Worm (Caenorhabditis elegans) whole organism, L1 larva: ENCODE measurements around the gene F54C9.11.
A peak's percentile ranks its signal among the peaks of the same experiment; 100 is the strongest.

Experiments
- C04F5.9 ChIP-seq: sonication (generic microtip); optimal IDR thresholded peaks from 2 replicates; lab custom pipeline; 2016; ENCODE audit warnings: missing genetic modification characterization, missing compliant biosample characterization
- C16A3.4 ChIP-seq: fragments of 150-350 bp; optimal IDR thresholded peaks from 2 replicates; lab custom pipeline; 2014; ENCODE audit warnings: missing biosample characterization, missing genetic modification characterization
- C34B4.2 ChIP-seq: sonication (generic microtip); optimal IDR thresholded peaks from 2 replicates; lab custom pipeline; 2017; ENCODE audit warnings: mild to moderate bottlenecking, missing genetic modification characterization, missing compliant biosample characterization
- F16B12.6 ChIP-seq: fragments of 150-350 bp; optimal IDR thresholded peaks from 2 replicates; lab custom pipeline; 2014; ENCODE audit warnings: missing biosample characterization, missing genetic modification characterization
- Y116A8C.19 ChIP-seq: sonication (generic microtip); optimal IDR thresholded peaks from 2 replicates; lab custom pipeline; 2016; ENCODE audit warnings: missing compliant biosample characterization, missing genetic modification characterization, borderline replicate concordance
- aha-1 ChIP-seq: fragments of 150-350 bp; optimal IDR thresholded peaks from 2 replicates; lab custom pipeline; 2014; ENCODE audit warnings: missing biosample characterization, missing genetic modification characterization
- aly-2 ChIP-seq: fragments of 150-350 bp; optimal IDR thresholded peaks from 2 replicates; lab custom pipeline; 2014; ENCODE audit warnings: missing biosample characterization, missing genetic modification characterization
- blmp-1 ChIP-seq: fragments of 150-350 bp; optimal IDR thresholded peaks from 2 replicates; lab custom pipeline; 2014; ENCODE audit warnings: missing biosample characterization, missing genetic modification characterization
- ceh-8 ChIP-seq: fragments of 200-800 bp; sonication (Bioruptor generic); optimal IDR thresholded peaks from 2 replicates; lab custom pipeline; 2018; ENCODE audit warnings: mild to moderate bottlenecking, missing genetic modification characterization, moderate library complexity, missing compliant biosample characterization
- ceh-82 ChIP-seq, 3 experiments: fragments of 150-350 bp in 1 of 3; sonication (generic microtip) in 2 of 3; optimal IDR thresholded peaks; 2 replicates each; lab custom pipeline; 2014 to 2017; ENCODE audit warnings: missing biosample characterization in 3 of 3, missing genetic modification characterization in 3 of 3
- ceh-90 ChIP-seq: sonication (generic microtip); optimal IDR thresholded peaks from 2 replicates; lab custom pipeline; 2016; ENCODE audit warnings: missing genetic modification characterization, missing compliant biosample characterization
- dpl-1 ChIP-seq, 3 experiments: fragments of 150-350 bp in 2 of 3; sonication (generic microtip) in 1 of 3; optimal IDR thresholded peaks; 2 replicates each; lab custom pipeline; 2014 to 2017; ENCODE audit warnings: missing biosample characterization in 3 of 3, missing genetic modification characterization in 3 of 3, missing genetic modification reagents in 3 of 3
- efl-1 ChIP-seq, 4 experiments: fragments of 150-350 bp; optimal IDR thresholded peaks in 3 of 4; peaks in 1 of 4; 1 replicate in 1 of 4; 2 replicates in 3 of 4; lab custom pipeline; 2014; ENCODE audit warnings: missing biosample characterization in 2 of 4, missing genetic modification characterization in 2 of 4, missing genetic modification reagents in 2 of 4
- efl-3 ChIP-seq: fragments of 200-800 bp; sonication (Bioruptor generic); optimal IDR thresholded peaks from 2 replicates; lab custom pipeline; 2018; ENCODE audit warnings: mild to moderate bottlenecking, missing genetic modification characterization, missing compliant biosample characterization
- egl-13 ChIP-seq: sonication (generic microtip); optimal IDR thresholded peaks from 2 replicates; lab custom pipeline; 2016; ENCODE audit warnings: missing genotype, missing genetic modification reagents, missing genetic modification characterization, missing compliant biosample characterization
- elt-3 ChIP-seq, 6 experiments: fragments of 150-350 bp in 1 of 6; sonication (generic microtip); optimal IDR thresholded peaks; 2 replicates each; lab custom pipeline; 2017 to 2018; ENCODE audit warnings: missing biosample characterization in 6 of 6, missing genetic modification characterization in 6 of 6, inconsistent platforms in 1 of 6
- fkh-10 ChIP-seq: sonication (generic microtip); optimal IDR thresholded peaks from 2 replicates; lab custom pipeline; 2017; ENCODE audit warnings: missing biosample characterization, missing genetic modification reagents, missing genetic modification characterization
- fkh-4 ChIP-seq: sonication (generic microtip); optimal IDR thresholded peaks from 2 replicates; lab custom pipeline; 2016; ENCODE audit warnings: missing compliant biosample characterization, missing genetic modification characterization, borderline replicate concordance
- fkh-8 ChIP-seq: sonication (generic microtip); optimal IDR thresholded peaks from 2 replicates; lab custom pipeline; 2016; ENCODE audit warnings: mild to moderate bottlenecking, missing genetic modification characterization, missing compliant biosample characterization
- hlh-17 ChIP-seq: fragments of 200-800 bp; sonication (Bioruptor generic); optimal IDR thresholded peaks from 2 replicates; lab custom pipeline; 2018; ENCODE audit warnings: missing genetic modification characterization, mild to moderate bottlenecking, missing compliant biosample characterization, moderate library complexity, borderline replicate concordance
- irx-1 ChIP-seq: sonication (generic microtip); optimal IDR thresholded peaks from 2 replicates; lab custom pipeline; 2016; ENCODE audit warnings: missing genetic modification characterization, missing compliant biosample characterization
- jun-1 ChIP-seq: fragments of 150-350 bp; optimal IDR thresholded peaks from 2 replicates; lab custom pipeline; 2014; ENCODE audit warnings: missing biosample characterization, missing genetic modification reagents, missing genetic modification characterization
- lin-14 ChIP-seq: fragments of 200-800 bp; sonication (Bioruptor generic); optimal IDR thresholded peaks from 2 replicates; lab custom pipeline; 2018; ENCODE audit warnings: mild to moderate bottlenecking, missing genetic modification characterization, moderate library complexity, missing compliant biosample characterization
- lin-15B ChIP-seq: fragments of 150-350 bp; sonication (generic microtip); optimal IDR thresholded peaks from 3 replicates; lab custom pipeline; 2014; ENCODE audit warnings: missing biosample characterization, missing genetic modification characterization
- lin-39 ChIP-seq: fragments of 150-350 bp; optimal IDR thresholded peaks from 2 replicates; lab custom pipeline; 2014; ENCODE audit warnings: missing biosample characterization, missing genetic modification reagents, missing genetic modification characterization
- lir-3 ChIP-seq: sonication (generic microtip); optimal IDR thresholded peaks from 2 replicates; lab custom pipeline; 2016; ENCODE audit warnings: mild to moderate bottlenecking, missing genetic modification characterization, moderate library complexity, missing compliant biosample characterization; ENCODE audit not compliant: poor library complexity
- lsy-2 ChIP-seq, 2 experiments: fragments of 150-350 bp; optimal IDR thresholded peaks; 2 replicates each; lab custom pipeline; 2014; ENCODE audit warnings: missing biosample characterization in 2 of 2, missing genetic modification characterization in 2 of 2
- mef-2 ChIP-seq: fragments of 150-350 bp; optimal IDR thresholded peaks from 2 replicates; lab custom pipeline; 2014; ENCODE audit warnings: missing biosample characterization, missing genetic modification characterization
- nhr-19 ChIP-seq: fragments of 200-800 bp; sonication (Bioruptor generic); conservative IDR thresholded peaks from 2 replicates; pipeline ENCODE4 v1.3.6; 2022; ENCODE audit warnings: missing genetic modification characterization, missing compliant biosample characterization
- nhr-20 ChIP-seq: sonication (generic microtip); optimal IDR thresholded peaks from 2 replicates; lab custom pipeline; 2016; ENCODE audit warnings: mild to moderate bottlenecking, missing genetic modification characterization, missing compliant biosample characterization
- nhr-71 ChIP-seq: sonication (generic microtip); optimal IDR thresholded peaks from 2 replicates; lab custom pipeline; 2016; ENCODE audit warnings: mild to moderate bottlenecking, missing genetic modification characterization, moderate library complexity, missing compliant biosample characterization
- nhr-76 ChIP-seq: sonication (generic microtip); optimal IDR thresholded peaks from 2 replicates; lab custom pipeline; 2017; ENCODE audit warnings: missing biosample characterization, missing genetic modification characterization
- nhr-84 ChIP-seq: sonication (generic microtip); optimal IDR thresholded peaks from 2 replicates; lab custom pipeline; 2017; ENCODE audit warnings: missing biosample characterization, missing genetic modification characterization
- nhr-85 ChIP-seq: sonication (generic microtip); peaks from one replicate; lab custom pipeline; 2016; ENCODE audit warnings: missing genetic modification characterization, inconsistent platforms, missing compliant biosample characterization
- pag-3 ChIP-seq: sonication (generic microtip); optimal IDR thresholded peaks from 2 replicates; lab custom pipeline; 2017; ENCODE audit warnings: missing genetic modification characterization, mild to moderate bottlenecking, missing compliant biosample characterization, antibody characterized with exemption, borderline replicate concordance; ENCODE audit not compliant: insufficient read depth
- pax-3 ChIP-seq: fragments of 200-800 bp; sonication (Bioruptor generic); optimal IDR thresholded peaks from 2 replicates; lab custom pipeline; 2018; ENCODE audit warnings: mild to moderate bottlenecking, missing genetic modification characterization, moderate library complexity, missing compliant biosample characterization
- pqm-1 ChIP-seq: sonication (generic microtip); optimal IDR thresholded peaks from 3 replicates; lab custom pipeline; 2017; ENCODE audit warnings: missing biosample characterization, missing genetic modification characterization
- rnt-1 ChIP-seq: sonication (generic microtip); optimal IDR thresholded peaks from 2 replicates; lab custom pipeline; 2016; ENCODE audit warnings: mild to moderate bottlenecking, missing genetic modification characterization, moderate library complexity, missing compliant biosample characterization
- skn-1 ChIP-seq: fragments of 150-350 bp; optimal IDR thresholded peaks from 2 replicates; lab custom pipeline; 2014; ENCODE audit warnings: missing biosample characterization, missing genetic modification characterization
- snpc-4 ChIP-seq: fragments of 150-350 bp; optimal IDR thresholded peaks from 2 replicates; lab custom pipeline; 2014; ENCODE audit warnings: missing biosample characterization, missing genetic modification characterization
- sox-4 ChIP-seq: sonication (generic microtip); optimal IDR thresholded peaks from 2 replicates; lab custom pipeline; 2016; ENCODE audit warnings: missing genetic modification characterization, missing compliant biosample characterization
- sptf-1 ChIP-seq: fragments of 150-350 bp; optimal IDR thresholded peaks from 2 replicates; lab custom pipeline; 2014; ENCODE audit warnings: missing biosample characterization, missing genetic modification characterization
- sup-37 ChIP-seq: fragments of 200-800 bp; sonication (Bioruptor generic); optimal IDR thresholded peaks from 2 replicates; lab custom pipeline; 2018; ENCODE audit warnings: mild to moderate bottlenecking, missing genetic modification characterization, missing compliant biosample characterization
- swsn-7 ChIP-seq: sonication (generic microtip); optimal IDR thresholded peaks from 2 replicates; lab custom pipeline; 2016; ENCODE audit warnings: missing genetic modification characterization, missing compliant biosample characterization
- tbx-2 ChIP-seq: sonication (generic microtip); optimal IDR thresholded peaks from 2 replicates; lab custom pipeline; 2016; ENCODE audit warnings: missing genetic modification characterization, missing compliant biosample characterization
- unc-130 ChIP-seq: fragments of 150-350 bp; optimal IDR thresholded peaks from 2 replicates; lab custom pipeline; 2017; ENCODE audit warnings: missing biosample characterization, missing genetic modification characterization, inconsistent platforms
- unc-62 ChIP-seq: fragments of 150-350 bp; optimal IDR thresholded peaks from 2 replicates; lab custom pipeline; 2014; ENCODE audit warnings: missing biosample characterization, missing genetic modification reagents, missing genetic modification characterization
- vab-15 ChIP-seq: sonication (generic microtip); optimal IDR thresholded peaks from 2 replicates; lab custom pipeline; 2017; ENCODE audit warnings: missing genotype, mild to moderate bottlenecking, missing genetic modification characterization, missing compliant biosample characterization
- xbp-1 ChIP-seq: sonication (generic microtip); optimal IDR thresholded peaks from 2 replicates; lab custom pipeline; 2016; ENCODE audit warnings: missing genetic modification characterization, missing compliant biosample characterization
- zip-4 ChIP-seq: fragments of 200-800 bp; sonication (Bioruptor generic); optimal IDR thresholded peaks from 2 replicates; lab custom pipeline; 2018; ENCODE audit warnings: mild to moderate bottlenecking, missing genetic modification characterization, moderate library complexity, missing compliant biosample characterization
- ztf-11 ChIP-seq, 2 experiments: sonication (generic microtip); optimal IDR thresholded peaks; 2 replicates each; lab custom pipeline; 2016 to 2017; ENCODE audit warnings: missing genetic modification characterization in 2 of 2, missing biosample characterization in 1 of 2, missing compliant biosample characterization in 1 of 2
- ztf-4 ChIP-seq: fragments of 150-350 bp; optimal IDR thresholded peaks from 2 replicates; lab custom pipeline; 2014; ENCODE audit warnings: missing biosample characterization, missing genetic modification characterization

F54C9.11 gene

ce11 chrII:8577509-8578099 lies 7.3 kb downstream of the F54C9.11 start, which contains the start of gene F54C9.9:
Gene F54C9.9, plus strand, starts transcription at chrII:8578049.
- TF ChIP-seq pag-3 (tag; lab: Kevin White, UChicago) (no peak), Y116A8C.19 (tag; lab: Kevin White, UChicago) (no peak), nhr-19 (no peak), aly-2 (tag; lab: Kevin White, UChicago) (no peak), lin-15B (tag; lab: Kevin White, UChicago) (no peak), C34B4.2 (tag; lab: Kevin White, UChicago) (no peak), lin-39 (tag; lab: Kevin White, UChicago) (no peak), elt-3 (tag; optimal IDR thresholded peaks at IDR 0.05; lab: Kevin White, UChicago) (no peak), tbx-2 (tag; lab: Kevin White, UChicago) (no peak), fkh-4 (tag; lab: Kevin White, UChicago) (no peak), mef-2 (tag; lab: Kevin White, UChicago) (no peak), egl-13 (tag; lab: Kevin White, UChicago) (no peak), sox-4 (tag; lab: Kevin White, UChicago) (no peak), unc-62 (GFP tag; lab: Kevin White, UChicago) (no peak), ceh-82 (tag; optimal IDR thresholded peaks at IDR 0.05; lab: Kevin White, UChicago) (no peak), pqm-1 (tag; lab: Kevin White, UChicago) (no peak), nhr-85 (tag; lab: Kevin White, UChicago) (no peak), xbp-1 (tag; lab: Kevin White, UChicago) (no peak), lin-14 (GFP tag; lab: Kevin White, UChicago) (peak; percentile 30), skn-1 (no peak), ztf-11 (tag; optimal IDR thresholded peaks at IDR 0.05; lab: Kevin White, UChicago) (no peak), lsy-2 (tag; optimal IDR thresholded peaks at IDR 0.05; lab: Kevin White, UChicago) (peak in 1 of 2 experiments; percentile 66), zip-4 (no peak), sup-37 (GFP tag; lab: Kevin White, UChicago) (no peak), fkh-8 (no peak), hlh-17 (GFP tag; lab: Kevin White, UChicago) (no peak), ceh-90 (tag; lab: Kevin White, UChicago) (no peak), blmp-1 (tag; lab: Kevin White, UChicago) (peak; percentile 49), unc-130 (tag; lab: Kevin White, UChicago) (no peak), C04F5.9 (tag; lab: Kevin White, UChicago) (no peak), aha-1 (tag; lab: Kevin White, UChicago) (no peak), sptf-1 (tag; lab: Kevin White, UChicago) (no peak), dpl-1 (GFP tag; optimal IDR thresholded peaks at IDR 0.05; lab: Kevin White, UChicago) (peak; percentile 21 to 44 (median 26)), ceh-8 (GFP tag; lab: Kevin White, UChicago) (no peak), ztf-4 (no peak), snpc-4 (tag; lab: Kevin White, UChicago) (no peak), jun-1 (no peak), nhr-76 (tag; lab: Kevin White, UChicago) (no peak), nhr-20 (tag; lab: Kevin White, UChicago) (no peak), rnt-1 (tag; lab: Kevin White, UChicago) (no peak), fkh-10 (GFP tag; lab: Kevin White, UChicago) (no peak), lir-3 (tag; lab: Kevin White, UChicago) (no peak), irx-1 (no peak), swsn-7 (tag; lab: Kevin White, UChicago) (no peak), vab-15 (tag; lab: Kevin White, UChicago) (no peak), nhr-71 (tag; lab: Kevin White, UChicago) (peak; percentile 7), C16A3.4 (tag; lab: Kevin White, UChicago) (peak; percentile 33), F16B12.6 (tag; lab: Kevin White, UChicago) (peak; percentile 1), efl-1 (optimal IDR thresholded peaks at IDR 0.05; lab: Kevin White, UChicago) (peak; percentile 7 to 32), efl-1 (GFP tag; optimal IDR thresholded peaks at IDR 0.05 in 1 of 2; lab: Kevin White, UChicago) (peak; percentile 29 to 87), efl-3 (GFP tag; lab: Kevin White, UChicago) (no peak), nhr-84 (tag; lab: Kevin White, UChicago) (no peak), pax-3 (no peak)
